Fruit fly (Drosophila melanogaster) whole organism, adult: Measurements from ENCODE around the gene cic.

Experiments used
- CG11617 ChIP-seq: fragments of 200-800 bp; sonication (Bioruptor generic); optimal IDR thresholded peaks from 2 replicates; lab custom pipeline; 2017; ENCODE audit warnings: mild to moderate bottlenecking, missing biosample characterization, missing genetic modification reagents, missing genetic modification characterization
- CG12768 ChIP-seq: fragments of 200-800 bp; sonication (Bioruptor generic); optimal IDR thresholded peaks from 2 replicates; lab custom pipeline; 2017; ENCODE audit warnings: missing biosample characterization, missing genetic modification characterization, mild to moderate bottlenecking, moderate library complexity, missing genetic modification reagents
- CG14711 ChIP-seq: fragments of 200-800 bp; sonication (Bioruptor generic); optimal IDR thresholded peaks from 2 replicates; lab custom pipeline; 2018; ENCODE audit warnings: missing biosample characterization, mild to moderate bottlenecking, missing genetic modification characterization, moderate library complexity
- CG1620 ChIP-seq: fragments of 200-800 bp; sonication (Bioruptor generic); optimal IDR thresholded peaks from 2 replicates; lab custom pipeline; 2016; ENCODE audit warnings: missing biosample characterization, missing genetic modification characterization
- CG33017 ChIP-seq: fragments of 200-800 bp; sonication (Bioruptor generic); optimal IDR thresholded peaks from 2 replicates; lab custom pipeline; 2018; ENCODE audit warnings: missing biosample characterization, mild to moderate bottlenecking, missing genetic modification characterization, moderate library complexity
- CG5204 ChIP-seq: fragments of 200-800 bp; sonication (Bioruptor generic); optimal IDR thresholded peaks from 2 replicates; lab custom pipeline; 2016; ENCODE audit warnings: missing biosample characterization, missing genetic modification characterization
- CG7045 ChIP-seq: fragments of 200-800 bp; sonication (Bioruptor generic); optimal IDR thresholded peaks from 2 replicates; lab custom pipeline; 2017; ENCODE audit warnings: missing biosample characterization, mild to moderate bottlenecking, missing genetic modification characterization
- CG7101 ChIP-seq: fragments of 200-800 bp; sonication (Bioruptor generic); optimal IDR thresholded peaks from 2 replicates; lab custom pipeline; 2018; ENCODE audit warnings: missing biosample characterization, mild to moderate bottlenecking, missing genetic modification characterization, moderate library complexity
- Clk ChIP-seq: fragments of 200-800 bp; sonication (Bioruptor generic); optimal IDR thresholded peaks from 2 replicates; lab custom pipeline; 2017; ENCODE audit warnings: missing biosample characterization, missing genetic modification characterization
- Crg-1 ChIP-seq: fragments of 200-800 bp; sonication (Bioruptor generic); optimal IDR thresholded peaks from 2 replicates; lab custom pipeline; 2016; ENCODE audit warnings: missing biosample characterization, missing genetic modification characterization
- Hr96 ChIP-seq: fragments of 200-800 bp; sonication (Bioruptor generic); optimal IDR thresholded peaks from 2 replicates; lab custom pipeline; 2016; ENCODE audit warnings: missing biosample characterization, missing genetic modification characterization
- Mnt ChIP-seq: fragments of 200-800 bp; sonication (Bioruptor generic); optimal IDR thresholded peaks from 2 replicates; lab custom pipeline; 2016; ENCODE audit warnings: missing biosample characterization, mild to moderate bottlenecking, missing genetic modification characterization
- bab1 ChIP-seq: fragments of 200-800 bp; sonication (Bioruptor generic); optimal IDR thresholded peaks from 3 replicates; lab custom pipeline; 2019; ENCODE audit warnings: missing biosample characterization, mild to moderate bottlenecking, missing genetic modification characterization, moderate library complexity
- cic ChIP-seq: fragments of 200-800 bp; sonication (Bioruptor generic); optimal IDR thresholded peaks from 2 replicates; lab custom pipeline; 2017; ENCODE audit warnings: missing biosample characterization, mild to moderate bottlenecking, missing genetic modification characterization, moderate library complexity
- cnc ChIP-seq, 2 experiments: fragments of >200 bp; optimal IDR thresholded peaks; 2 replicates each; lab custom pipeline; 2017
- kay ChIP-seq: fragments of 200-800 bp; sonication (Bioruptor generic); peaks from one replicate; lab custom pipeline; 2016; ENCODE audit warnings: missing biosample characterization, missing genetic modification characterization, borderline replicate concordance
- ovo ChIP-seq: fragments of 200-800 bp; sonication (Bioruptor generic); optimal IDR thresholded peaks from 2 replicates; lab custom pipeline; 2016; ENCODE audit warnings: missing biosample characterization, missing genetic modification characterization
- pad ChIP-seq: fragments of 200-800 bp; sonication (Bioruptor generic); optimal IDR thresholded peaks from 3 replicates; lab custom pipeline; 2017; ENCODE audit warnings: missing biosample characterization, missing genetic modification characterization, mild to moderate bottlenecking, moderate library complexity, missing genetic modification reagents
- tj ChIP-seq: fragments of 200-800 bp; sonication (Bioruptor generic); optimal IDR thresholded peaks from 3 replicates; lab custom pipeline; 2017; ENCODE audit warnings: missing biosample characterization, mild to moderate bottlenecking, missing genetic modification characterization, moderate library complexity
- toe ChIP-seq: fragments of 200-800 bp; sonication (Bioruptor generic); optimal IDR thresholded peaks from 2 replicates; lab custom pipeline; 2016; ENCODE audit warnings: missing biosample characterization, missing genetic modification characterization

The cic gene

DNA sequence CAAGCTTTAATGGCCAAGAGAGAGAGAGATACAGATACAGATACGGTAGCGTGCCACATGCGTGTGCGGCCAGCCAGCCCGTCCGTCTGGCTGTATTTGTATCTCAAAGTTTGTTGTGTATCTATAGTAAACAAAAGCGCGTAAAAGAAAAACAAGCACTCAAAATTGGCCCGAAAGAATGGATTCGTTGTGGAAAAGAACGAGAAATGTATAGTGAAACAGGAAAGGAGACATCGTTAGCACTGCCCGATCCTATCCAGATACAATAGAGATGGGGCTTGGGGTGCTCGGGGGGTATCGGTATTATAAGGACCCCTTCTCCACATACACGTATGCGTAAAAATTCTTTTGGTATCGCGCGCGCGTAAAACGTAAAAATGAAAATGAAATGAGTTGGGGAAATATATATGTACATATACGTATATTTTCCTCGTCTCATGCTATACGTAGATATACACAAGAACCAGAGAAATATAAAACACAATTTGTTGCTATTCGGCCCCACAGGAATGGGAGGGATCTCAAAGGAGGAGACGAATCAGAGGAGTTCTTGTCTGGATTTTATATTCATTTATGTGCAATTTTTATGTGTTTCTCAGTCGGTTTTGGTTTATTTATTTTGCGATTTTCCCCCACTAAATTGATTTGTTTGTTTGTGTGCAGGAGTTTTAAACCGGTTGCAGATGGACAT is 11.4 kb downstream of the cic start:
- TF ChIP-seq CG33017 (tag; lab: Kevin White, UChicago) (no peak), CG7101 (tag; lab: Kevin White, UChicago) (no peak), CG7045 (GFP tag; lab: Kevin White, UChicago) (no peak), pad (no peak), CG11617 (GFP tag; lab: Kevin White, UChicago) (no peak), Clk (GFP tag; lab: Kevin White, UChicago) (no peak), Mnt (GFP tag; lab: Kevin White, UChicago) (no peak), bab1 (GFP tag; lab: Kevin White, UChicago) (no peak), cic (no peak), CG5204 (GFP tag; lab: Kevin White, UChicago) (no peak), ovo (no peak), CG12768 (GFP tag; lab: Kevin White, UChicago) (no peak), CG1620 (GFP tag; lab: Kevin White, UChicago) (no peak), toe (no peak), kay (GFP tag; lab: Kevin White, UChicago) (no peak), cnc (optimal IDR thresholded peaks at IDR 0.05; lab: Kevin White, UChicago) (no peak), tj (no peak), Crg-1 (no peak), Hr96 (GFP tag; lab: Kevin White, UChicago) (no peak), CG14711 (no peak)

DNA sequence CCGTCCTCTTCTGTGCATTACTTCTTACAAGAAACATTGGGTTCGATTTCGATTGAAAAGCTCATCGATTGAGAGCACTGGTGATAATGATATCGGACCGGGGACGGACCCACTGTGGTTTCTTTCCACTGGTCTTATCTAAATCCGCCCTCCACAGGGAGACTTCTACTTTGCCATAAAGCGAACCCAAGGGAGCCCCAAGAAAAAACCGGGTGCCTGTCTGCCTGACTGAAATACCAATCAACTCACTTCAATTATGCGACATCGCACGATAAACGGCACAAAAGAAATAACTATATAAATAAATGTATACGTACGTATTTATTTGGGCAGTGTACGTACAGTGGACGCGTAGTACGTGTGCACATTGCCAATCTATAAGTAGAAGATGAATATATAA is 12.2 kb downstream of the cic start:
- TF ChIP-seq CG7101 (tag; lab: Kevin White, UChicago) (no peak), cic (peak; percentile 90), kay (GFP tag; lab: Kevin White, UChicago) (peak; percentile 87)

DNA sequence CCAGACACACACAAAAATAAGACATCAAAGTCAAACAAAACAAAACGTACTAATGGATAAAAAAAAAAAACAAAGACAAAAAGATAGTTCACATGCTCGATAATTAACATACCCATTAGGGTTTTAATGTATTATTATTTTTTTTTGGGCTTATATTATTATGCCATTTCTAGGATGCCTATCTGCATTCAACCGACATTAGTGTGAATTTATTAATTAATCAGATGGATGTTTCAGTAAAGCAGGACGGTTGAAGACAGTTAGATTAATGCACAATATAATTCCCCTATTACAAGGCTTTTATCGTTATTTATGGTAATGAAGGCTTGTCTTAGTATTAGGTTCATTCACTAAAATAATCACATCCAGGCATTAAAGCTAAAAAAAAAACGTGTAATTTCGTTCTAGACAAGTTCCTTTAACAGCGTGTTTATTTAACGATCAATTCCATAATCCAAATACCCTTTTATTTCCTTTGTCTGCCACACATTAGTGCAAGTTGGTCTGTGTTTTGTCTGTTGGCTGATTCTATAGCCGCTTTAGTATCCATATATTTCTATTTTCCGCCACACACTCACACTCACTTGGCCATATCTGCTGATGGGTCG is 12.8 kb downstream of the cic start:
- no peak for TF ChIP-seq CG33017 (tag; lab: Kevin White, UChicago)
- TF ChIP-seq CG14711: no peak
- TF ChIP-seq kay (GFP tag; lab: Kevin White, UChicago): no peak
- no peak for TF ChIP-seq bab1 (GFP tag; lab: Kevin White, UChicago)
- no peak for TF ChIP-seq cnc (optimal IDR thresholded peaks at IDR 0.05; lab: Kevin White, UChicago)
- TF ChIP-seq cic: no peak

DNA sequence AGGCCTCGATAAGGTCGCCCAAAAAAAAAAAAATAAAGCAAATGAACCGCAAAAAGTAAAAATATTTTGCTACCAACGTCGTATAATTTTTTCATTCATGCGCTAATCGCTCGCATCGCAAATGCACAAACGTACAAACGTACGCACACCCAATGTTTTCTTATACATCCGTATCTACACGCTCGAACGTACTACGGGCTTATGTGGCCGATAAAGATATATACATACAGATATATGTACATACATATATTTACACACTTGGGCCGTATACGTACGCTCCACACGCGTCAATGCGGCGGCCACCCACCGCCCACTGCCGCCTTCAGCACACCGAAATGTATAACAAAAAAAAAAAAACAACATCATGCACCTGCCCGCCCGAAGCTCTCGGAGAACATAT is 13.4 kb downstream of the cic start:
- TF ChIP-seq kay (GFP tag; lab: Kevin White, UChicago) (peak; percentile 23), cic (peak; percentile 66), ovo (no peak)

DNA sequence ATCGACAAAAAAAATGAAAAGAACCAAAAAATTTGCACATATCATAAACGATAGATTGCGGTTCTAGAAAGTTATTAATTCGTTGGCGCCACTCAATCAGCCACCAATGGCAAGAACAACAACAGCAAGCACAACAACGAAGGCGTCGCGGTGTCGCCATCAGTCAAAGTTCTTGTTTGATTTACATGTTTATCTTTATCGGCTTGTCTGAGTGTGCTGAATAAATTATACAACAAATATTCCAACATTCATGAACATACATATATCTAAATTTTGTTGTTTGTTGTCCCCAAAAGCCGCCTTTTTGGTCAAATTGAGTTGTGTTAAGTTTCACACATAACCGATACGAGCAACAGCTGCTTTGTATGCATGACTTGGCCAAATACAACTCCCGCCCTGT is 21.0 kb downstream of the cic start:
- TF ChIP-seq cic (no peak), CG33017 (tag; lab: Kevin White, UChicago) (no peak), Hr96 (GFP tag; lab: Kevin White, UChicago) (no peak), CG5204 (GFP tag; lab: Kevin White, UChicago) (no peak), kay (GFP tag; lab: Kevin White, UChicago) (no peak)

DNA sequence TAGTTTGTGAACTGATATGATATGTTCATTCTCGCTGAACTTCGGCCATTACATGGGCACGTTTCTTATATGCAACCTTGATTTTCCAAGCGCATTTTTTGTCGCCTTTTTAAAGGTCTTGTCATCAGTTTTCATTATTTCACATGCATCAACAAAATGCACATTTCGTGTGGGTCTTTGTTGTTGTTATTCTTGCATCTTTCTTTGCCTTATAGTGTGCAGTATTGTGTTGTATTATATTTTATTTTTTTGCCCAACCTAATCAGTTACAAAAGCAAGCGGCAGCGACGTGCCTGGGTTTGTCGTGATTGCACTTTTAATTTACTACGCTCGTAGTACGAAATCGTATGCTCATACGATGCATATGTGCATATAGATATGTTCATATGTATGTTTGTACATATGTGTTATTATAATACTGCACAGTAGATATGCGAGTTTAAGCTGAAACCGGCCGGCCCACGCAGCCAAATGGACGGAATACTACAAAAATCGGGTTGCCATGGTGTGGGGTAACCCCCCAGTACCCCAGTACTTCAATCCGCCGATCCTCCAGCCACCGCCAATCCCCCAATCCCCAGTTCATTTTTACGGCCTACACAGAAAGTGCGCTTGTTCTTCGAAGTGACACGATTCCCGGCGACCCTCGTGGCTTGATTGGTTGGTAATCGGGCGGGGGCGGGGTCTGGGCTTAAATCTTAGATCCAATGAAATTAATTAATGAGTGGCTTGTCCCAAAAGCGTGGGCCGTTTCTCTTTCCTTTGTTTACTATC is 22.1 kb downstream of the cic start:
- TF ChIP-seq CG12768 (GFP tag; lab: Kevin White, UChicago) (peak; percentile 29), Hr96 (GFP tag; lab: Kevin White, UChicago) (no peak), kay (GFP tag; lab: Kevin White, UChicago) (peak; percentile 61), CG7045 (GFP tag; lab: Kevin White, UChicago) (no peak), toe (no peak), pad (no peak), Mnt (GFP tag; lab: Kevin White, UChicago) (peak; percentile 28), CG33017 (tag; lab: Kevin White, UChicago) (no peak), CG11617 (GFP tag; lab: Kevin White, UChicago) (no peak), bab1 (GFP tag; lab: Kevin White, UChicago) (peak; percentile 41), cic (peak; percentile 95), Clk (GFP tag; lab: Kevin White, UChicago) (no peak), tj (peak; percentile 99)

DNA sequence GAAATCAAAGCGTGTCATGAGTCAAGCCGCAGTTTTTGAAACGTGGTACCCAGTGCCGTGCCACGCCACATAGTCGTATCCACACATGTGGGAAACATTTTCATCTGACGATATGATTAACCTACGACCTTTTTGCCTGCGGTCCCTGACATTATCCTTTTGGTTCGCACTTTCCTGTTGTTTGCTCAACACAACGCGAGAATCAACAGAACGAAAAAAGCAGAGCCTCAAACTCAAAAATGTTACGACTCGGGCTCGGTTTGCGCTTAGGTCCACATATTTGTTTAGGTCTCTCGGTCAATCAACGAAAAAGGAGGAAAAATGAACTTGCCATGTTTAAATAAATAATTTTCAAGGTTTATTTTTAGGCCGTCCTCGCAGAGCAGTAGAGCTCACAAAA is 23.4 kb downstream of the cic start:
- no peak for TF ChIP-seq CG11617 (GFP tag; lab: Kevin White, UChicago)
- no peak for TF ChIP-seq CG7045 (GFP tag; lab: Kevin White, UChicago)
- TF ChIP-seq CG14711: no peak
